Worm (Caenorhabditis elegans): ENCODE results near the gene R03G5.6.

Gene R03G5.6

ce11 chrX:7773714-7774318 lies 42.9 kb downstream of the R03G5.6 start:
- TF ChIP-seq spr-1 (tag; optimal IDR thresholded peaks at IDR 0.05) (no peak), nhr-25 (tag; optimal IDR thresholded peaks at IDR 0.05; ENCODE audit: borderline replicate concordance, insufficient read depth) (no peak), daf-19 (GFP tag; conservative IDR thresholded peaks at IDR 0.05) (peak; percentile 59; the same call in 1 of the 2 replicates), ama-1 (optimal IDR thresholded peaks at IDR 0.05) (no peak), pqm-1 (tag; optimal IDR thresholded peaks at IDR 0.05) (no peak), Y5F2A.4 (GFP tag; optimal IDR thresholded peaks at IDR 0.05) (peak; percentile 41), fkh-10 (GFP tag; optimal IDR thresholded peaks at IDR 0.05) (no peak), nhr-28 (tag; optimal IDR thresholded peaks at IDR 0.05) (peak; percentile 23), nhr-48 (tag; optimal IDR thresholded peaks at IDR 0.05) (peak; percentile 42), rbr-2 (tag; optimal IDR thresholded peaks at IDR 0.05) (peak; percentile 43), mep-1 (tag; optimal IDR thresholded peaks at IDR 0.05) (peak; percentile 62), daf-8 (GFP tag; IDR thresholded peaks at IDR 0.05) (no peak), Y75B8A.6 (GFP tag; IDR thresholded peaks at IDR 0.05) (no peak), hlh-30 (tag; optimal IDR thresholded peaks at IDR 0.05; ENCODE audit: insufficient read depth) (peak; percentile 47), R02D3.7 (tag; optimal IDR thresholded peaks at IDR 0.05) (no peak), ceh-44 (GFP tag; IDR thresholded peaks at IDR 0.05) (0 out of 2 replicates have a peak, but pooled peaks have one; percentile 38), nhr-237 (tag; optimal IDR thresholded peaks at IDR 0.05) (no peak), sdz-12 (GFP tag; optimal IDR thresholded peaks at IDR 0.05) (no peak), duxl-1 (tag; optimal IDR thresholded peaks at IDR 0.05; ENCODE audit: poor library complexity) (no peak), zfp-3 (GFP tag; conservative IDR thresholded peaks at IDR 0.05) (no peak), Y105C5A.15 (GFP tag; IDR thresholded peaks at IDR 0.05) (0 out of 2 replicates have a peak, but pooled peaks have one; percentile 54), mxl-3 (GFP tag; optimal IDR thresholded peaks at IDR 0.05) (peak; percentile 13), F49E8.2 (tag; optimal IDR thresholded peaks at IDR 0.05; ENCODE audit: borderline replicate concordance) (peak; percentile 50), F37D6.2 (tag; optimal IDR thresholded peaks at IDR 0.05) (no peak), T20F7.1 (GFP tag; optimal IDR thresholded peaks at IDR 0.05) (no peak), unc-62 (GFP tag; optimal IDR thresholded peaks at IDR 0.05 in 1 of 2) (peak in 1 of 2 experiments; percentile 93), unc-62 (tag; optimal IDR thresholded peaks at IDR 0.05) (no peak), spr-3 (GFP tag; optimal IDR thresholded peaks at IDR 0.05) (no peak), ceh-62 (tag; optimal IDR thresholded peaks at IDR 0.05) (no peak), lin-1 (GFP tag; IDR thresholded peaks at IDR 0.05) (no peak), skn-1 (tag; optimal IDR thresholded peaks at IDR 0.05) (no peak), attf-4 (tag; optimal IDR thresholded peaks at IDR 0.05) (no peak), unc-39 (tag; optimal IDR thresholded peaks at IDR 0.05) (no peak), ceh-28 (tag; optimal IDR thresholded peaks at IDR 0.05) (no peak), ztf-7 (tag; optimal IDR thresholded peaks at IDR 0.05) (no peak), unc-130 (GFP tag; optimal IDR thresholded peaks at IDR 0.05) (peak; percentile 49), hif-1 (tag; optimal IDR thresholded peaks at IDR 0.05) (no peak), cey-2 (tag; optimal IDR thresholded peaks at IDR 0.05; ENCODE audit: borderline replicate concordance, insufficient read depth) (no peak), ctbp-1 (GFP tag; IDR thresholded peaks at IDR 0.05) (0 out of 2 replicates have a peak, but pooled peaks have one; percentile 62), gei-8 (GFP tag; optimal IDR thresholded peaks at IDR 0.05) (peak; percentile 3), Y48G9A.11 (GFP tag; IDR thresholded peaks at IDR 0.05) (peak; percentile 56; the same call in 1 of the 2 replicates), jun-1 (tag; optimal IDR thresholded peaks at IDR 0.05) (no peak), dmd-9 (GFP tag; IDR thresholded peaks at IDR 0.05) (no peak), ces-1 (GFP tag; optimal IDR thresholded peaks at IDR 0.05) (no peak), nhr-111 (GFP tag; optimal IDR thresholded peaks at IDR 0.05) (no peak), T26A8.4 (GFP tag; IDR thresholded peaks at IDR 0.05) (no peak), hlh-11 (tag; optimal IDR thresholded peaks at IDR 0.05) (peak; percentile 58), pha-4 (GFP tag; IDR thresholded peaks at IDR 0.05) (peak; percentile 77), pha-4 (tag; optimal IDR thresholded peaks at IDR 0.05) (no peak), zip-11 (GFP tag; IDR thresholded peaks at IDR 0.05) (no peak), zfp-2 (tag; optimal IDR thresholded peaks at IDR 0.05) (no peak)

Data from whole organism, L4 larva.